Worm (Caenorhabditis elegans): ENCODE results near the gene pdhk-2.

pdhk-2 gene

DNA sequence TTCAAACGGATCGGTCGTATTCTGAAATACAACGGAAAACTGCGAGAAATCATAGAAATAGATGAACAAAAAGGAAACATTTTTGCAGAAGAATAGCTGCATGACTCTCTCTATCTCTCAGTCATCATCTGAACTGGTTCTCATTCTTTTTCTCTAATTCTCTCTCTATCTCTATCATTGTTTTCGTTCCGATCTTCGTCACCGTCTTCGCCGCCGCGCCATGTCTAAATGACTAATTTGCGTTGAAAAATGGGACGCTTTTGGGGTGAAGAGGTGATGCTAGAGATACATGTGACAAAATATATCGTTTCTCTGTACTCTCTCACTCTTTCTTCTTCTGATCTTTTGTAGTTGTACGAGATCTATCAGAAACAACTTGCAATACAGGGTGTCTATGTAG, 39.3 kb upstream of the pdhk-2 start:
- TF ChIP-seq hmg-4 (GFP tag; optimal IDR thresholded peaks at IDR 0.05) (no peak), aly-1 (tag; optimal IDR thresholded peaks at IDR 0.05) (no peak), ets-7 (tag; optimal IDR thresholded peaks at IDR 0.05) (no peak), ama-1 (optimal IDR thresholded peaks at IDR 0.05) (no peak), hmbx-1 (tag; optimal IDR thresholded peaks at IDR 0.05) (no peak), scrt-1 (GFP tag; IDR thresholded peaks at IDR 0.05) (no peak), tbx-11 (GFP tag; IDR thresholded peaks at IDR 0.05) (no peak), F13C5.2 (tag; optimal IDR thresholded peaks at IDR 0.05) (no peak), tbx-37 (GFP tag; conservative IDR thresholded peaks at IDR 0.05) (no peak), pes-1 (GFP tag; IDR thresholded peaks at IDR 0.05) (no peak), sea-1 (GFP tag; conservative IDR thresholded peaks at IDR 0.05) (no peak), ceh-36 (tag; optimal IDR thresholded peaks at IDR 0.05) (no peak), flt-1 (GFP tag; IDR thresholded peaks at IDR 0.05) (no peak), ceh-13 (GFP tag; optimal IDR thresholded peaks at IDR 0.05) (no peak), hnd-1 (tag; optimal IDR thresholded peaks at IDR 0.05) (no peak), B0310.2 (tag; optimal IDR thresholded peaks at IDR 0.05) (no peak), tra-4 (tag; optimal IDR thresholded peaks at IDR 0.05) (no peak)

DNA sequence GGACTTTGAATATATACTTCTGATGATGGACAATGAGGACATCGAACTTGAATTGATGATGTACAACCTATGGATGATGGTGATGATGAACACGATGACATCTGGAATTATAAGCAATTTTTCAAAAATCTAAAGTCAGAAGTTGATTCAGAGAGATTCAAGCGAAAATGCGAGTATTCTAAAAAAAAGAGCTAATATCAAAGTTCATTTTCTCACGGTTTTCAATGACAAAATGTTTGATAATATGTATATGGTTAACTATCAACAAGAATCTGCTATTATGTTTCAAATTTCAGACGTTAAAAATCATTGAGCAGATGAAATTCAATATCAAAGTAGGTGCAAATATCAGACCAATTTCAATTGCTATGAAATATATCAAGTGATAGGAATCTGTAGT, 38.7 kb upstream of the pdhk-2 start, which contains the start of gene K02D10.4:
K02D10.4 (minus strand) TSS at position 101 of the 400 bp plus-strand sequence.
- TF ChIP-seq tbx-11 (GFP tag; IDR thresholded peaks at IDR 0.05) (no peak), ceh-36 (tag; optimal IDR thresholded peaks at IDR 0.05) (no peak), hnd-1 (tag; optimal IDR thresholded peaks at IDR 0.05) (no peak), scrt-1 (GFP tag; IDR thresholded peaks at IDR 0.05) (no peak), hmbx-1 (tag; optimal IDR thresholded peaks at IDR 0.05) (no peak), sea-1 (GFP tag; conservative IDR thresholded peaks at IDR 0.05) (no peak), ets-7 (tag; optimal IDR thresholded peaks at IDR 0.05) (no peak), tra-4 (tag; optimal IDR thresholded peaks at IDR 0.05) (no peak), F13C5.2 (tag; optimal IDR thresholded peaks at IDR 0.05) (no peak), B0310.2 (tag; optimal IDR thresholded peaks at IDR 0.05) (no peak), ama-1 (optimal IDR thresholded peaks at IDR 0.05) (no peak), hmg-4 (GFP tag; optimal IDR thresholded peaks at IDR 0.05) (no peak), ceh-13 (GFP tag; optimal IDR thresholded peaks at IDR 0.05) (no peak), aly-1 (tag; optimal IDR thresholded peaks at IDR 0.05) (no peak), tbx-37 (GFP tag; conservative IDR thresholded peaks at IDR 0.05) (no peak), flt-1 (GFP tag; IDR thresholded peaks at IDR 0.05) (no peak), pes-1 (GFP tag; IDR thresholded peaks at IDR 0.05) (no peak)

DNA sequence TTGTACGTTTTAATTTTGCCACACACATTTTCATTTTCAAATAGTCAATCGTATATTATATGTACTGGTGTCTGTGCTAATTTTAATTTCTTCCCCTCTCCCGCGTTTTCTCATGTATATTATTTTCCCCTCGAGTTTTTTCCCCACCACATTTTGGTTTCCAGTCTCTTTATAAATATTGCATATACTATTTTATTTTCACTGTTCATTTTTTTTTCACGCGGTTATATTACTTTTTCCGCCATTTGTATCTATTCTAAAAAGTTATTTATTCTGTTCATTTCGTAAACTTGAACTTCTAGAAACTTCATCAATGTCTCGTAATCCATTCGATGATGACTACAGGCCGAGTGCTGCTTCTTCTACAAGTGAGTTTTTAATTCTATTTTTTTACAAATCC, 34.7 kb upstream of the pdhk-2 start, which contains the start of gene snap-29:
snap-29 (plus strand) TSS at position 301 of the 400 bp plus-strand sequence.
- TF ChIP-seq aly-1 (tag; optimal IDR thresholded peaks at IDR 0.05) (no peak), hmg-4 (GFP tag; optimal IDR thresholded peaks at IDR 0.05) (no peak)

DNA sequence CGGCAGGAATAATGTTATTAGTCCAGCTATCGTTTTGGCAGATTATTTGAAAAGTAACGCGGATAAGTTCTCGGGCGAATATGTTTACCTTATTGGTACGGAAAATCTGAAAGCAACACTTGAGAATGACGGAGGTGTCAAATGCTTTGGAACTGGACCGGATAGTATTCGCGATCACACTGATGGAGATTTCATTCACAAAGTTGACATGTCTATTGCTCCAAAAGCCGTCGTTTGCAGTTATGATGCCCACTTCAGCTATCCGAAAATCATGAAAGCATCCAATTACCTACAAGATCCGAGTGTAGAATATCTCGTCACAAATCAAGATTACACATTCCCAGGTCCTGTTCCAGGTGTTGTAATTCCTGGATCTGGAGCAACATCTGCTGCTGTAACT, 32.2 kb upstream of the pdhk-2 start:
- TF ChIP-seq tbx-37 (GFP tag; conservative IDR thresholded peaks at IDR 0.05), result no peak
- no peak for TF ChIP-seq ama-1 (optimal IDR thresholded peaks at IDR 0.05)
- no peak for TF ChIP-seq ets-7 (tag; optimal IDR thresholded peaks at IDR 0.05)
- no peak for TF ChIP-seq scrt-1 (GFP tag; IDR thresholded peaks at IDR 0.05)
- no peak for TF ChIP-seq hmbx-1 (tag; optimal IDR thresholded peaks at IDR 0.05)
- TF ChIP-seq tbx-11 (GFP tag; IDR thresholded peaks at IDR 0.05), result no peak
- no peak for TF ChIP-seq hnd-1 (tag; optimal IDR thresholded peaks at IDR 0.05)
- TF ChIP-seq ceh-13 (GFP tag; optimal IDR thresholded peaks at IDR 0.05), result no peak
- no peak for TF ChIP-seq F13C5.2 (tag; optimal IDR thresholded peaks at IDR 0.05)
- TF ChIP-seq flt-1 (GFP tag; IDR thresholded peaks at IDR 0.05), result no peak
- TF ChIP-seq pes-1 (GFP tag; IDR thresholded peaks at IDR 0.05), result no peak
- no peak for TF ChIP-seq aly-1 (tag; optimal IDR thresholded peaks at IDR 0.05)
- TF ChIP-seq hmg-4 (GFP tag; optimal IDR thresholded peaks at IDR 0.05), result no peak
- no peak for TF ChIP-seq sea-1 (GFP tag; conservative IDR thresholded peaks at IDR 0.05)

DNA sequence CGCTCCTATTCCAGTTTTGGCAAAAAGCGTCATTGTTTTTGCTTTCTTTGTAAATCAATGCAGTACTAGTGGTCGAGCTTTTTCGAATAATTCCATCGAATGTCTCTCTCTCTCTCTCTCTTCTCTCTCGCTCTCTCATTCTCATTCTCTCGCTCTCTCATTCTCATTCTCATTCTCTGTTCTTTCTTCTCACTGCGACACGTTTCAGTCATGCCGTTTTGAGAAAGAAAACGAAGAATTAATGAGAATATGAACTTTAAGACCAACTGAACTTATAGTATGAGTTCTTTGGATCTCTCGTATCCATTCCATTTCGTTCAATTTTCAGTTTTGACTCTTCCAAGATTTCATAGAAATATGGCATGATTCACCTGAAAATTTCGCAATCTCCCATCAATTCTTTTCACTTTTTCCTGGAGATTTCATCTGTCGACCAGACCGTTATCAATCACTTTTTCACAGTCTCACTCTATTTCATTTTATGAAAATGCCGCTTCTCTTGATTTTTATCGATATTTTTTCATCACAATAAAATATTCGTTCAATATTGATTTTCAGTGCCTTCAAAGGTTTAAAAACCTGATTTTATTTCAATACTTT, 31.3 kb upstream of the pdhk-2 start:
- no peak for TF ChIP-seq ceh-13 (GFP tag; optimal IDR thresholded peaks at IDR 0.05)
- TF ChIP-seq flt-1 (GFP tag; IDR thresholded peaks at IDR 0.05), result no peak
- TF ChIP-seq tbx-11 (GFP tag; IDR thresholded peaks at IDR 0.05), result no peak
- no peak for TF ChIP-seq ets-7 (tag; optimal IDR thresholded peaks at IDR 0.05)
- TF ChIP-seq B0310.2 (tag; optimal IDR thresholded peaks at IDR 0.05), result no peak
- no peak for TF ChIP-seq hmbx-1 (tag; optimal IDR thresholded peaks at IDR 0.05)
- no peak for TF ChIP-seq ama-1 (optimal IDR thresholded peaks at IDR 0.05)
- no peak for TF ChIP-seq pes-1 (GFP tag; IDR thresholded peaks at IDR 0.05)

DNA sequence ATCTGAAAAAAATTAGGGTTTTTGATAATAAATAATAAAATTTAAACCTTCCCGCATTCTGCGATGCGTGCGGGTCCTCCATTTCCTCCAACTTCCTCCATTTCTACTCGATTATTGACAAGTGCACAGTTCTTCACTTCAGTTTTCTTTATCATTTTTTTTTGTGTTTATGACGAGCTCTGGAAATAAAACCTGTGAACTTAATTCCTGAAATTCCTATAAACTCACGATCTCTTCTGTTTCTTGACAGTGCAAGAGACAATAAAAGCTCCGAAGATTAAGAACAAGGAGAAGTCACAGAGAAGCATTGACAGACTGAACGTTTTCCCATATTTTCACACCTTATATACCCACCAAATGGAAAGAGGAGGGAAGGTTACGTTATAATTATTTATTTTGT, 30.6 kb upstream of the pdhk-2 start, which contains the start of gene K02D10.3:
K02D10.3 (minus strand) TSS at position 101 of the 400 bp plus-strand sequence.
- TF ChIP-seq tbx-37 (GFP tag; conservative IDR thresholded peaks at IDR 0.05), result no peak
- no peak for TF ChIP-seq sea-1 (GFP tag; conservative IDR thresholded peaks at IDR 0.05)
- no peak for TF ChIP-seq tbx-11 (GFP tag; IDR thresholded peaks at IDR 0.05)
- no peak for TF ChIP-seq aly-1 (tag; optimal IDR thresholded peaks at IDR 0.05)
- TF ChIP-seq hmg-4 (GFP tag; optimal IDR thresholded peaks at IDR 0.05), result no peak
- TF ChIP-seq hnd-1 (tag; optimal IDR thresholded peaks at IDR 0.05), result no peak
- no peak for TF ChIP-seq ceh-13 (GFP tag; optimal IDR thresholded peaks at IDR 0.05)
- TF ChIP-seq pes-1 (GFP tag; IDR thresholded peaks at IDR 0.05), result no peak
- TF ChIP-seq F13C5.2 (tag; optimal IDR thresholded peaks at IDR 0.05), result no peak

DNA sequence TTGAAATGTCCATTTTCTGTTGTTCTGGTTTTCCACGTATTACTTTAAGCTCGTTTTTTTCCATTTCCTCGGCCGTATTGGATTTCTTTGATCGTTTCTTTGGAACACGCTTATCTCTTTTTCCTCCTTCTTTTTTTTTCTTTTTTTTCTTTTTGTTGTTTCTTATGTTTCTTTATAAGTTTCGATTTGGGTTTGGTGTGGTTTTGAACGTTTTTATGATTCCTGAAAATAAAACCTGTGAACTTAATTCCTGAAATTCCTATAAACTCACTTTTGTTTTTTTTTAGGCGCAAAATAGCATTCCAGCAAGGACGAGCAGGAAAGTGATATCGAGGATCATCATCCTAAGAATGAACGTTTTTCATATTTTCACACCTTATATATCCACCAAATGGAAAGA, 29.9 kb upstream of the pdhk-2 start, which contains the start of gene K02D10.2:
K02D10.2 (minus strand) TSS at position 101 of the 400 bp plus-strand sequence.
- TF ChIP-seq ceh-36 (tag; optimal IDR thresholded peaks at IDR 0.05), result no peak
- no peak for TF ChIP-seq tbx-11 (GFP tag; IDR thresholded peaks at IDR 0.05)

DNA sequence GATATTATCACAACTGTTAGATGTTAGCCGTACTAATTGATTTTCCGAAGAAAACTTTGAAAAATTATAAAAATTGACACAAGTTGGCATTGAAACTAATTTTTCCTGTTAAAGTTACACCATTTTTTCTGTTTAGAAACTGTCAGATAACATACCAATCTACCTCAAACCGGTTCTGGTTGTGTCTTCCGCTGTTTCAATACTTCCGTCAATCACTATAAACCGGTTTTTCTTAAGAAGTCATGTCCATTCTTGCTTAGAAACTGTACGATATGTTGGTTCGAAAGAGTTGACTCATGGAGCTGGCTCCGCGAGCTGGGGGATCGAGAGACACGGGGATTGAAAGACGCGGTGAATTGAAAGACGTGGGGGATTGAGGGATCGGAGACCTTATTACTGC, 29.0 kb upstream of the pdhk-2 start:
- TF ChIP-seq tbx-11 (GFP tag; IDR thresholded peaks at IDR 0.05) (no peak), sea-1 (GFP tag; conservative IDR thresholded peaks at IDR 0.05) (no peak), ceh-36 (tag; optimal IDR thresholded peaks at IDR 0.05) (no peak), hnd-1 (tag; optimal IDR thresholded peaks at IDR 0.05) (no peak), flt-1 (GFP tag; IDR thresholded peaks at IDR 0.05) (no peak), ets-7 (tag; optimal IDR thresholded peaks at IDR 0.05) (no peak), aly-1 (tag; optimal IDR thresholded peaks at IDR 0.05) (no peak), tbx-37 (GFP tag; conservative IDR thresholded peaks at IDR 0.05) (no peak), hmg-4 (GFP tag; optimal IDR thresholded peaks at IDR 0.05) (no peak), F13C5.2 (tag; optimal IDR thresholded peaks at IDR 0.05) (no peak), pes-1 (GFP tag; IDR thresholded peaks at IDR 0.05) (no peak), B0310.2 (tag; optimal IDR thresholded peaks at IDR 0.05) (no peak), ceh-13 (GFP tag; optimal IDR thresholded peaks at IDR 0.05) (no peak), hmbx-1 (tag; optimal IDR thresholded peaks at IDR 0.05) (no peak), ama-1 (optimal IDR thresholded peaks at IDR 0.05) (no peak), tra-4 (tag; optimal IDR thresholded peaks at IDR 0.05) (no peak)

Data from whole organism, early embryonic.